Fruit fly (Drosophila melanogaster): Measurements from ENCODE around the gene CG33272.

- no peak for TF ChIP-seq nmo (GFP tag; optimal IDR thresholded peaks at IDR 0.05)
- no peak for TF ChIP-seq CTCF (GFP tag; optimal IDR thresholded peaks at IDR 0.05)
These were observed 22.1 kb downstream of the CG33272 start for dm6 chr3L:11488264-11488663.
